Fruit fly (Drosophila melanogaster) whole organism, embryonic: Measurements from ENCODE around the gene Rnb.
A peak's percentile ranks its signal among the peaks of the same experiment; 100 is the strongest.

Experiments
- Ada2b ChIP-seq: fragments of 200-800 bp; sonication (Bioruptor generic); IDR thresholded peaks from 2 replicates; pipeline ENCODE4 v1.3.6; 2022; ENCODE audit warnings: missing biosample characterization, missing genetic modification characterization
- Atf6 ChIP-seq: fragments of 200-800 bp; sonication (Bioruptor generic); IDR thresholded peaks from 2 replicates; pipeline ENCODE4 v1.3.6; 2022; ENCODE audit warnings: missing biosample characterization, missing genetic modification characterization
- Awh ChIP-seq: fragments of 200-800 bp; sonication (Bioruptor generic); IDR thresholded peaks from 2 replicates; pipeline ENCODE4, ENCODE4 v1.3.6; 2022; ENCODE audit warnings: missing biosample characterization, missing genetic modification characterization
- B-H1 ChIP-seq: fragments of 200-800 bp; sonication (Bioruptor generic); IDR thresholded peaks from 3 replicates; pipeline ENCODE4 v1.3.6; 2022; ENCODE audit warnings: missing biosample characterization, missing genetic modification characterization
- CG10209 ChIP-seq: fragments of 200-800 bp; sonication (Bioruptor generic); optimal IDR thresholded peaks from 3 replicates; lab custom pipeline; 2017; ENCODE audit warnings: missing biosample characterization, mild to moderate bottlenecking, missing genetic modification characterization, missing genetic modification reagents
- CG10462 ChIP-seq: fragments of 200-800 bp; sonication (Bioruptor generic); optimal IDR thresholded peaks from 2 replicates; lab custom pipeline; 2016; ENCODE audit warnings: missing biosample characterization, missing genetic modification characterization
- CG10959 ChIP-seq: fragments of 200-800 bp; sonication (Bioruptor generic); IDR thresholded peaks from 2 replicates; pipeline ENCODE4 v1.3.6; 2022; ENCODE audit warnings: missing biosample characterization, missing genetic modification characterization
- CG12155 ChIP-seq: fragments of 200-800 bp; sonication (Bioruptor generic); optimal IDR thresholded peaks from 3 replicates; lab custom pipeline; 2016; ENCODE audit warnings: missing biosample characterization, missing genetic modification characterization
- CG1233 ChIP-seq: fragments of 200-800 bp; sonication (Bioruptor generic); optimal IDR thresholded peaks from 4 replicates; lab custom pipeline; 2018; ENCODE audit warnings: missing biosample characterization, mild to moderate bottlenecking, missing genetic modification characterization
- CG13424 ChIP-seq: fragments of 200-800 bp; sonication (Bioruptor generic); optimal IDR thresholded peaks from 2 replicates; lab custom pipeline; 2019; ENCODE audit warnings: missing biosample characterization, mild to moderate bottlenecking, missing genetic modification characterization, moderate library complexity
- CG14441 ChIP-seq: fragments of 200-800 bp; sonication (Bioruptor generic); IDR thresholded peaks from 2 replicates; pipeline ENCODE4 v1.3.6; 2022; ENCODE audit warnings: missing biosample characterization, missing genetic modification characterization
- CG15011 ChIP-seq: fragments of 200-800 bp; sonication (Bioruptor generic); optimal IDR thresholded peaks from 3 replicates; lab custom pipeline; 2018; ENCODE audit warnings: missing biosample characterization, mild to moderate bottlenecking, missing genetic modification characterization
- CG17328 ChIP-seq: fragments of 200-800 bp; sonication (Bioruptor generic); IDR thresholded peaks from 2 replicates; pipeline ENCODE4 v1.3.6; 2022; ENCODE audit warnings: missing biosample characterization, missing genetic modification characterization
- CG18011 ChIP-seq: fragments of 200-800 bp; sonication (Bioruptor generic); optimal IDR thresholded peaks from 2 replicates; lab custom pipeline; 2017; ENCODE audit warnings: missing biosample characterization, missing genetic modification characterization, mild to moderate bottlenecking, moderate library complexity, missing genotype
- CG2199 ChIP-seq: fragments of 200-800 bp; sonication (Bioruptor generic); IDR thresholded peaks from 3 replicates; pipeline ENCODE4 v1.3.6; 2022; ENCODE audit warnings: missing biosample characterization, missing genetic modification characterization
- CG3163 ChIP-seq: fragments of 200-800 bp; sonication (Bioruptor generic); optimal IDR thresholded peaks from 3 replicates; lab custom pipeline; 2016; ENCODE audit warnings: missing biosample characterization, missing genetic modification characterization
- CG33557 ChIP-seq: fragments of 200-800 bp; sonication (Bioruptor generic); optimal IDR thresholded peaks from 2 replicates; lab custom pipeline; 2019; ENCODE audit warnings: missing biosample characterization, mild to moderate bottlenecking, missing genetic modification characterization, moderate library complexity
- CG4424 ChIP-seq: fragments of 200-800 bp; sonication (Bioruptor generic); optimal IDR thresholded peaks from 3 replicates; lab custom pipeline; 2016; ENCODE audit warnings: missing biosample characterization, missing genetic modification characterization
- CG6813 ChIP-seq: fragments of 200-800 bp; sonication (Bioruptor generic); optimal IDR thresholded peaks from 2 replicates; lab custom pipeline; 2017; ENCODE audit warnings: missing biosample characterization, missing genetic modification characterization, mild to moderate bottlenecking, moderate library complexity, missing genetic modification reagents
- CG8388 ChIP-seq: fragments of 200-800 bp; sonication (Bioruptor generic); optimal IDR thresholded peaks from 2 replicates; lab custom pipeline; 2019; ENCODE audit warnings: missing biosample characterization, mild to moderate bottlenecking, missing genetic modification characterization, moderate library complexity
- E2f2 ChIP-seq: fragments of 200-800 bp; sonication (Bioruptor generic); IDR thresholded peaks from 2 replicates; pipeline ENCODE4 v1.3.6; 2022; ENCODE audit warnings: missing biosample characterization, missing genetic modification characterization
- Elba2 ChIP-seq: fragments of 200-800 bp; sonication (Bioruptor generic); optimal IDR thresholded peaks from 3 replicates; lab custom pipeline; 2016; ENCODE audit warnings: missing biosample characterization, missing genetic modification characterization
- Hr3 ChIP-seq: fragments of 200-800 bp; sonication (Bioruptor generic); optimal IDR thresholded peaks from 3 replicates; lab custom pipeline; 2016; ENCODE audit warnings: missing biosample characterization, missing genetic modification characterization
- Nf-YC ChIP-seq: fragments of 200-800 bp; optimal IDR thresholded peaks from 3 replicates; lab custom pipeline; 2019; ENCODE audit warnings: missing biosample characterization, mild to moderate bottlenecking, missing genetic modification characterization, moderate library complexity
- Poxn ChIP-seq: fragments of 200-800 bp; sonication (Bioruptor generic); IDR thresholded peaks from 2 replicates; pipeline ENCODE4 v1.3.6; 2022; ENCODE audit warnings: missing biosample characterization, missing genetic modification characterization
- Ptx1 ChIP-seq: fragments of 200-800 bp; sonication (Bioruptor generic); IDR thresholded peaks from 2 replicates; pipeline ENCODE4 v1.3.6; 2022; ENCODE audit warnings: missing biosample characterization, missing genetic modification characterization
- Rx ChIP-seq: fragments of 200-800 bp; sonication (Bioruptor generic); IDR thresholded peaks from 2 replicates; pipeline ENCODE4 v1.3.6; 2022; ENCODE audit warnings: missing biosample characterization, missing genetic modification characterization
- Six4 ChIP-seq: fragments of 200-800 bp; sonication (Bioruptor generic); optimal IDR thresholded peaks from 2 replicates; lab custom pipeline; 2016; ENCODE audit warnings: missing biosample characterization, missing genetic modification characterization
- Spps ChIP-seq: fragments of 200-800 bp; sonication (Bioruptor generic); optimal IDR thresholded peaks from 2 replicates; lab custom pipeline; 2018; ENCODE audit warnings: missing biosample characterization, mild to moderate bottlenecking, missing genetic modification characterization
- Sry-β ChIP-seq: fragments of 200-800 bp; sonication (Bioruptor generic); optimal IDR thresholded peaks from 2 replicates; lab custom pipeline; 2018; ENCODE audit warnings: missing biosample characterization, mild to moderate bottlenecking, missing genetic modification characterization, moderate library complexity
- ara ChIP-seq: fragments of 200-800 bp; sonication (Bioruptor generic); IDR thresholded peaks from 2 replicates; pipeline ENCODE4 v1.3.6; 2022; ENCODE audit warnings: missing biosample characterization, missing genetic modification characterization
- crol ChIP-seq: fragments of 200-800 bp; sonication (Bioruptor generic); IDR thresholded peaks from 2 replicates; pipeline ENCODE4 v1.3.6; 2022; ENCODE audit warnings: missing biosample characterization, missing genetic modification characterization
- dm ChIP-seq: fragments of 200-800 bp; sonication (Bioruptor generic); optimal IDR thresholded peaks from 3 replicates; lab custom pipeline; 2016; ENCODE audit warnings: missing biosample characterization, missing genetic modification characterization
- fd102C ChIP-seq: fragments of 200-800 bp; sonication (Bioruptor generic); optimal IDR thresholded peaks from 2 replicates; lab custom pipeline; 2018; ENCODE audit warnings: missing biosample characterization, mild to moderate bottlenecking, missing genetic modification characterization, moderate library complexity
- h ChIP-seq: fragments of >200 bp; optimal IDR thresholded peaks from 2 replicates; lab custom pipeline; 2017
- ham ChIP-seq: fragments of 200-800 bp; sonication (Bioruptor generic); IDR thresholded peaks from 2 replicates; pipeline ENCODE4 v1.3.6; 2022; ENCODE audit warnings: missing biosample characterization, missing genetic modification characterization
- kay ChIP-seq: fragments of 200-800 bp; sonication (Bioruptor generic); optimal IDR thresholded peaks from 2 replicates; lab custom pipeline; 2016; ENCODE audit warnings: missing biosample characterization, missing genetic modification characterization
- lola ChIP-seq, 3 experiments: fragments of >200 bp in 2 of 3; fragments of 200-800 bp in 1 of 3; sonication (Bioruptor generic) in 1 of 3; optimal IDR thresholded peaks; 2 replicates each; lab custom pipeline; 2017 to 2019; ENCODE audit warnings: missing biosample characterization in 3 of 3, missing genetic modification characterization in 3 of 3, mild to moderate bottlenecking in 1 of 3, moderate library complexity in 1 of 3
- mam ChIP-seq: fragments of 200-800 bp; sonication (Bioruptor generic); optimal IDR thresholded peaks from 3 replicates; lab custom pipeline; 2016; ENCODE audit warnings: missing biosample characterization, missing genetic modification characterization
- nmo ChIP-seq: fragments of 200-800 bp; sonication (Bioruptor generic); optimal IDR thresholded peaks from 2 replicates; lab custom pipeline; 2018; ENCODE audit warnings: missing biosample characterization, mild to moderate bottlenecking, missing genetic modification characterization, moderate library complexity
- onecut ChIP-seq: fragments of 200-800 bp; sonication (Bioruptor generic); IDR thresholded peaks from 2 replicates; pipeline ENCODE4 v1.3.6; 2022; ENCODE audit warnings: missing biosample characterization, missing genetic modification characterization
- org-1 ChIP-seq: fragments of 200-800 bp; sonication (Bioruptor generic); optimal IDR thresholded peaks from 2 replicates; lab custom pipeline; 2017; ENCODE audit warnings: missing biosample characterization, missing genetic modification characterization
- otp ChIP-seq: fragments of 200-800 bp; sonication (Bioruptor generic); IDR thresholded peaks from 3 replicates; pipeline ENCODE4, ENCODE4 v1.3.6; 2022; ENCODE audit warnings: missing biosample characterization, missing genetic modification characterization
- peb ChIP-seq: fragments of 200-800 bp; sonication (Bioruptor generic); IDR thresholded peaks from 2 replicates; pipeline ENCODE4 v1.3.6; 2022; ENCODE audit warnings: missing biosample characterization, missing genetic modification characterization
- pita ChIP-seq: fragments of 200-800 bp; sonication (Bioruptor generic); optimal IDR thresholded peaks from 2 replicates; lab custom pipeline; 2017; ENCODE audit warnings: missing biosample characterization, mild to moderate bottlenecking, missing genetic modification characterization
- pum ChIP-seq: fragments of 200-800 bp; sonication (Bioruptor generic); optimal IDR thresholded peaks from 2 replicates; lab custom pipeline; 2016; ENCODE audit warnings: missing biosample characterization, missing genetic modification characterization
- sima ChIP-seq: fragments of 200-800 bp; sonication (Bioruptor generic); optimal IDR thresholded peaks from 2 replicates; lab custom pipeline; 2016; ENCODE audit warnings: missing biosample characterization, missing genetic modification characterization
- sqz ChIP-seq: fragments of 200-800 bp; sonication (Bioruptor generic); optimal IDR thresholded peaks from 3 replicates; lab custom pipeline; 2018; ENCODE audit warnings: missing biosample characterization, mild to moderate bottlenecking, missing genetic modification characterization
- ssp ChIP-seq: fragments of 200-800 bp; sonication (Bioruptor generic); IDR thresholded peaks from 2 replicates; pipeline ENCODE4 v1.3.6; 2022; ENCODE audit warnings: missing biosample characterization, missing genetic modification characterization
- tll ChIP-seq, 2 experiments: fragments of 200-800 bp in 1 of 2; fragments of >200 bp in 1 of 2; sonication (Bioruptor generic) in 1 of 2; optimal IDR thresholded peaks; 2 replicates each; lab custom pipeline; 2017 to 2019; ENCODE audit warnings: missing biosample characterization in 2 of 2, missing genetic modification characterization in 2 of 2, mild to moderate bottlenecking in 1 of 2, moderate library complexity in 1 of 2
- z ChIP-seq: fragments of 200-800 bp; sonication (Bioruptor generic); IDR thresholded peaks from 3 replicates; pipeline ENCODE4 v1.3.6; 2022; ENCODE audit warnings: missing biosample characterization, missing genetic modification characterization

Gene Rnb

dm6 chr3R:29802753-29803313 is 3.7 kb upstream of the Rnb start, which contains the start of the genes Etfb and CG7789 (continued):
- TF ChIP-seq CG13424 (tag; lab: Kevin White, UChicago) = peak; percentile 84
- TF ChIP-seq Sry-β (GFP tag; lab: Kevin White, UChicago) = peak; percentile 83
- TF ChIP-seq CG6813 (GFP tag; lab: Kevin White, UChicago) = no peak
- no peak for TF ChIP-seq kay (GFP tag; lab: Kevin White, UChicago)
- TF ChIP-seq ssp (GFP tag; lab: Robert Waterston, UW) = peak; percentile 58
- peak; percentile 48; the same call in 1 of the 2 replicates for TF ChIP-seq Rx (GFP tag; lab: Robert Waterston, UW)
- TF ChIP-seq dm = peak; percentile 72
- TF ChIP-seq pita = no peak
- TF ChIP-seq B-H1 (GFP tag; lab: Robert Waterston, UW) = peak; percentile 40; the same call in 2 of the 3 replicates
- TF ChIP-seq CG12155 (GFP tag; lab: Kevin White, UChicago) = peak; percentile 69
- TF ChIP-seq Poxn (GFP tag; lab: Robert Waterston, UW) = peak; percentile 40; the same call in 1 of the 2 replicates
- 0 out of 3 replicates have a peak, but pooled peaks have one; percentile 6 for TF ChIP-seq z
- TF ChIP-seq Spps = no peak
- TF ChIP-seq CG18011 (GFP tag; lab: Kevin White, UChicago) = peak; percentile 42
- no peak for TF ChIP-seq CG2199 (GFP tag; lab: Robert Waterston, UW)
- peak; percentile 84 for TF ChIP-seq nmo (GFP tag; lab: Kevin White, UChicago)
- peak; percentile 83 for TF ChIP-seq mam (GFP tag; lab: Kevin White, UChicago)
- TF ChIP-seq sima = peak; percentile 57
- TF ChIP-seq h (lab: Kevin White, UChicago) = no peak
- peak; percentile 30 for TF ChIP-seq org-1 (GFP tag; lab: Kevin White, UChicago)
- TF ChIP-seq CG4424 = no peak
- TF ChIP-seq CG14441 (GFP tag; lab: Robert Waterston, UW) = peak; percentile 80
- TF ChIP-seq pum (GFP tag; lab: Kevin White, UChicago) = peak; percentile 57
- peak; percentile 61; the same call in 2 of the 3 replicates for TF ChIP-seq otp (GFP tag; lab: Robert Waterston, UW)
- TF ChIP-seq sqz (GFP tag; lab: Kevin White, UChicago) = no peak
- peak; percentile 52; the same call in 1 of the 2 replicates for TF ChIP-seq Atf6
- TF ChIP-seq CG10959 = no peak
- TF ChIP-seq fd102C = no peak
- peak; percentile 73 for TF ChIP-seq Ada2b (GFP tag; lab: Robert Waterston, UW)
- peak; percentile 47 for TF ChIP-seq CG1233 (GFP tag; lab: Kevin White, UChicago)
- peak; percentile 59 for TF ChIP-seq CG10209
- peak; percentile 32 for TF ChIP-seq CG33557 (GFP tag; lab: Kevin White, UChicago)
- peak; percentile 70 for TF ChIP-seq E2f2 (GFP tag; lab: Robert Waterston, UW)
- peak; percentile 74 for TF ChIP-seq Nf-YC (tag; lab: Kevin White, UChicago)
- peak; percentile 98 for TF ChIP-seq crol (GFP tag; lab: Robert Waterston, UW)
- TF ChIP-seq Awh (GFP tag; lab: Robert Waterston, UW) = peak; percentile 58
- no peak for TF ChIP-seq CG15011
- TF ChIP-seq ham (GFP tag; lab: Robert Waterston, UW) = peak; percentile 53; the same call in 1 of the 2 replicates
- TF ChIP-seq ara (GFP tag; lab: Robert Waterston, UW) = peak; percentile 51; the same call in 1 of the 2 replicates
- peak; percentile 74 for TF ChIP-seq Hr3 (GFP tag; lab: Kevin White, UChicago)
- peak; percentile 49; the same call in 1 of the 2 replicates for TF ChIP-seq peb (GFP tag; lab: Robert Waterston, UW)
- TF ChIP-seq tll (GFP tag; optimal IDR thresholded peaks at IDR 0.05; lab: Kevin White, UChicago) = no peak
- peak; percentile 63 for TF ChIP-seq CG3163
- TF ChIP-seq Elba2 = no peak
- TF ChIP-seq Ptx1 (GFP tag; lab: Robert Waterston, UW) = peak; percentile 78
- TF ChIP-seq CG17328 (GFP tag; lab: Robert Waterston, UW) = peak; percentile 67
- TF ChIP-seq Six4 (GFP tag; lab: Kevin White, UChicago) = peak; percentile 14
- peak; percentile 52 for TF ChIP-seq CG8388 (GFP tag; lab: Kevin White, UChicago)
- TF ChIP-seq CG10462 (GFP tag; lab: Kevin White, UChicago) = peak; percentile 45
- peak in 1 of 3 experiments; percentile 43 for TF ChIP-seq lola (GFP tag; optimal IDR thresholded peaks at IDR 0.05; lab: Kevin White, UChicago)
- TF ChIP-seq onecut (GFP tag; lab: Robert Waterston, UW) = peak; percentile 57
